Fruit fly (Drosophila melanogaster) whole organism, prepupa: ENCODE data around the gene Exo84.
A peak's percentile ranks its signal among the peaks of the same experiment; 100 is the strongest.

Source experiments
- Blimp-1 ChIP-seq: fragments of 200-800 bp; sonication (Bioruptor generic); optimal IDR thresholded peaks from 3 replicates; lab custom pipeline; 2017; ENCODE audit warnings: missing biosample characterization, missing genetic modification characterization, mild to moderate bottlenecking, moderate library complexity, missing genetic modification reagents
- CG11294 ChIP-seq: fragments of 200-800 bp; sonication (Bioruptor generic); IDR thresholded peaks from 2 replicates; pipeline ENCODE4 v1.3.6; 2022; ENCODE audit warnings: missing biosample characterization, missing genetic modification characterization
- CG11762 ChIP-seq: fragments of 200-800 bp; sonication (Bioruptor generic); optimal IDR thresholded peaks from 3 replicates; lab custom pipeline; 2016; ENCODE audit warnings: missing biosample characterization, missing genetic modification characterization; ENCODE audit not compliant: insufficient read depth
- CG11902 ChIP-seq: fragments of 200-800 bp; sonication (Bioruptor generic); optimal IDR thresholded peaks from 3 replicates; lab custom pipeline; 2016; ENCODE audit warnings: missing biosample characterization, missing genetic modification characterization
- CG1621 ChIP-seq: fragments of 200-800 bp; sonication (Bioruptor generic); optimal IDR thresholded peaks from 3 replicates; lab custom pipeline; 2018; ENCODE audit warnings: missing biosample characterization, mild to moderate bottlenecking, missing genetic modification characterization
- CG16779 ChIP-seq: fragments of 200-800 bp; sonication (Bioruptor generic); optimal IDR thresholded peaks from 3 replicates; lab custom pipeline; 2017; ENCODE audit warnings: missing biosample characterization, mild to moderate bottlenecking, missing genetic modification characterization
- CG3032 ChIP-seq: fragments of 200-800 bp; optimal IDR thresholded peaks from 2 replicates; lab custom pipeline; 2019; ENCODE audit warnings: missing biosample characterization, mild to moderate bottlenecking, missing genetic modification characterization, moderate library complexity
- CG32006 ChIP-seq: fragments of 200-800 bp; sonication (Bioruptor generic); optimal IDR thresholded peaks from 3 replicates; lab custom pipeline; 2017; ENCODE audit warnings: missing biosample characterization, mild to moderate bottlenecking, missing genetic modification characterization
- CG34406 ChIP-seq: fragments of 200-800 bp; sonication (Bioruptor generic); optimal IDR thresholded peaks from 3 replicates; lab custom pipeline; 2016; ENCODE audit warnings: missing biosample characterization, missing genetic modification characterization
- CG3919 ChIP-seq: fragments of 200-800 bp; sonication (Bioruptor generic); optimal IDR thresholded peaks from 3 replicates; lab custom pipeline; 2016; ENCODE audit warnings: missing biosample characterization, missing genetic modification characterization
- CG4318 ChIP-seq: fragments of 200-800 bp; sonication (Bioruptor generic); optimal IDR thresholded peaks from 3 replicates; lab custom pipeline; 2017; ENCODE audit warnings: missing biosample characterization, mild to moderate bottlenecking, missing genetic modification characterization
- CG6163 ChIP-seq: fragments of 200-800 bp; sonication (Bioruptor generic); IDR thresholded peaks from 3 replicates; pipeline ENCODE4 v1.3.6; 2022; ENCODE audit warnings: missing biosample characterization, missing genetic modification characterization
- CG6276 ChIP-seq: fragments of 200-800 bp; sonication (Bioruptor generic); optimal IDR thresholded peaks from 2 replicates; lab custom pipeline; 2017; ENCODE audit warnings: missing biosample characterization, mild to moderate bottlenecking, missing genetic modification characterization
- CG6808 ChIP-seq: fragments of 200-800 bp; sonication (Bioruptor generic); optimal IDR thresholded peaks from 3 replicates; lab custom pipeline; 2017; ENCODE audit warnings: missing biosample characterization, missing genetic modification characterization, mild to moderate bottlenecking, moderate library complexity, missing genetic modification reagents
- CG7368 ChIP-seq: fragments of 200-800 bp; sonication (Bioruptor generic); optimal IDR thresholded peaks from 3 replicates; lab custom pipeline; 2016; ENCODE audit warnings: missing biosample characterization, missing genetic modification characterization
- CG8119 ChIP-seq: fragments of 200-800 bp; sonication (Bioruptor generic); IDR thresholded peaks from 3 replicates; pipeline ENCODE4 v1.3.6; 2022; ENCODE audit warnings: missing biosample characterization, missing genetic modification characterization
- CG8319 ChIP-seq: fragments of 200-800 bp; sonication (Bioruptor generic); optimal IDR thresholded peaks from 3 replicates; lab custom pipeline; 2016; ENCODE audit warnings: missing biosample characterization, missing genetic modification characterization
- CG8632 ChIP-seq: fragments of 200-800 bp; sonication (Bioruptor generic); optimal IDR thresholded peaks from 3 replicates; lab custom pipeline; 2016; ENCODE audit warnings: missing biosample characterization, missing genetic modification characterization
- CG9139 ChIP-seq: fragments of 200-800 bp; sonication (Bioruptor generic); optimal IDR thresholded peaks from 3 replicates; lab custom pipeline; 2017; ENCODE audit warnings: missing biosample characterization, mild to moderate bottlenecking, missing genetic modification characterization
- Eip75B ChIP-seq: fragments of 200-800 bp; sonication (Bioruptor generic); optimal IDR thresholded peaks from 3 replicates; lab custom pipeline; 2016; ENCODE audit warnings: missing biosample characterization, missing genetic modification characterization
- Eip78C ChIP-seq: fragments of 200-800 bp; sonication (Bioruptor generic); peaks from one replicate; lab custom pipeline; 2016; ENCODE audit warnings: missing biosample characterization, missing genetic modification characterization
- Ets21C ChIP-seq: fragments of 200-800 bp; sonication (Bioruptor generic); optimal IDR thresholded peaks from 3 replicates; lab custom pipeline; 2016; ENCODE audit warnings: missing biosample characterization, missing genetic modification characterization
- Ets96B ChIP-seq: fragments of 200-800 bp; optimal IDR thresholded peaks from 2 replicates; lab custom pipeline; 2019; ENCODE audit warnings: missing biosample characterization, mild to moderate bottlenecking, missing genetic modification characterization, moderate library complexity
- Gug ChIP-seq: fragments of 200-800 bp; sonication (Bioruptor generic); IDR thresholded peaks from 2 replicates; pipeline ENCODE4 v1.3.6; 2022; ENCODE audit warnings: missing biosample characterization, missing genetic modification characterization
- Hr38 ChIP-seq: sonication (Bioruptor generic); optimal IDR thresholded peaks from 2 replicates; lab custom pipeline; 2016; ENCODE audit warnings: missing biosample characterization, missing genetic modification characterization
- Hr39 ChIP-seq: fragments of 200-800 bp; sonication (Bioruptor generic); optimal IDR thresholded peaks from 2 replicates; lab custom pipeline; 2016; ENCODE audit warnings: missing biosample characterization, missing genetic modification characterization
- Lpt ChIP-seq: fragments of 200-800 bp; sonication (Bioruptor generic); optimal IDR thresholded peaks from 3 replicates; lab custom pipeline; 2016; ENCODE audit warnings: missing biosample characterization, missing genetic modification characterization
- Met ChIP-seq: fragments of 200-800 bp; sonication (Bioruptor generic); optimal IDR thresholded peaks from 3 replicates; lab custom pipeline; 2016; ENCODE audit warnings: missing biosample characterization, missing genetic modification characterization
- Sox102F ChIP-seq: fragments of 200-800 bp; sonication (Bioruptor generic); optimal IDR thresholded peaks from 2 replicates; lab custom pipeline; 2016; ENCODE audit warnings: missing biosample characterization, mild to moderate bottlenecking, missing genetic modification characterization
- Sox15 ChIP-seq: fragments of 200-800 bp; sonication (Bioruptor generic); optimal IDR thresholded peaks from 3 replicates; lab custom pipeline; 2016; ENCODE audit warnings: missing biosample characterization, missing genetic modification characterization
- achi ChIP-seq: fragments of 200-800 bp; sonication (Bioruptor generic); optimal IDR thresholded peaks from 3 replicates; lab custom pipeline; 2016; ENCODE audit warnings: missing biosample characterization, missing genetic modification characterization
- acj6 ChIP-seq: fragments of 200-800 bp; sonication (Bioruptor generic); optimal IDR thresholded peaks from 3 replicates; lab custom pipeline; 2016; ENCODE audit warnings: missing biosample characterization, missing genetic modification characterization
- cyc ChIP-seq: fragments of 200-800 bp; sonication (Bioruptor generic); optimal IDR thresholded peaks from 3 replicates; lab custom pipeline; 2016; ENCODE audit warnings: missing biosample characterization, missing genetic modification characterization
- dac ChIP-seq: fragments of 200-800 bp; sonication (Bioruptor generic); optimal IDR thresholded peaks from 2 replicates; lab custom pipeline; 2017; ENCODE audit warnings: missing biosample characterization, mild to moderate bottlenecking, missing genetic modification characterization
- dsx ChIP-seq: fragments of 200-800 bp; optimal IDR thresholded peaks from 3 replicates; lab custom pipeline; 2019; ENCODE audit warnings: missing biosample characterization, mild to moderate bottlenecking, missing genetic modification characterization, moderate library complexity; ENCODE audit not compliant: poor library complexity, severe bottlenecking
- eg ChIP-seq: fragments of 200-800 bp; sonication (Bioruptor generic); IDR thresholded peaks from 3 replicates; pipeline ENCODE4 v1.3.6; 2022; ENCODE audit warnings: missing biosample characterization, missing genetic modification characterization
- esn ChIP-seq: fragments of 200-800 bp; sonication (Bioruptor generic); optimal IDR thresholded peaks from 2 replicates; lab custom pipeline; 2016; ENCODE audit warnings: missing biosample characterization, mild to moderate bottlenecking, missing genetic modification characterization, moderate library complexity
- fd59A ChIP-seq: fragments of 200-800 bp; sonication (Bioruptor generic); optimal IDR thresholded peaks from 2 replicates; lab custom pipeline; 2017; ENCODE audit warnings: missing biosample characterization, mild to moderate bottlenecking, missing genetic modification characterization, missing genetic modification reagents
- fd85E ChIP-seq: fragments of 200-800 bp; sonication (Bioruptor generic); optimal IDR thresholded peaks from 3 replicates; lab custom pipeline; 2016; ENCODE audit warnings: missing biosample characterization, missing genetic modification characterization
- fkh ChIP-seq: fragments of 200-800 bp; sonication (Bioruptor generic); optimal IDR thresholded peaks from 3 replicates; lab custom pipeline; 2017; ENCODE audit warnings: missing biosample characterization, mild to moderate bottlenecking, missing genetic modification characterization, moderate library complexity
- lz ChIP-seq: fragments of 200-800 bp; sonication (Bioruptor generic); optimal IDR thresholded peaks from 3 replicates; lab custom pipeline; 2016; ENCODE audit warnings: missing biosample characterization, missing genetic modification characterization
- net ChIP-seq: fragments of 200-800 bp; sonication (Bioruptor generic); optimal IDR thresholded peaks from 3 replicates; lab custom pipeline; 2016; ENCODE audit warnings: missing biosample characterization, missing genetic modification characterization
- pdm3 ChIP-seq: fragments of 200-800 bp; sonication (Bioruptor generic); optimal IDR thresholded peaks from 3 replicates; lab custom pipeline; 2016; ENCODE audit warnings: missing biosample characterization, missing genetic modification characterization
- salr ChIP-seq, 2 experiments: fragments of 200-800 bp; sonication (Bioruptor generic); optimal IDR thresholded peaks; 3 replicates each; lab custom pipeline; 2016 to 2018; ENCODE audit warnings: missing biosample characterization in 2 of 2, missing genetic modification characterization in 2 of 2, mild to moderate bottlenecking in 1 of 2
- ss ChIP-seq, 2 experiments: fragments of 200-800 bp; sonication (Bioruptor generic); optimal IDR thresholded peaks; 2 replicates in 1 of 2; 3 replicates in 1 of 2; lab custom pipeline; 2017 to 2018; ENCODE audit warnings: mild to moderate bottlenecking in 2 of 2, missing biosample characterization in 2 of 2, missing genetic modification characterization in 2 of 2, moderate library complexity in 1 of 2
- topi ChIP-seq: fragments of 200-800 bp; sonication (Bioruptor generic); optimal IDR thresholded peaks from 3 replicates; lab custom pipeline; 2016; ENCODE audit warnings: missing biosample characterization, missing genetic modification characterization
- vri ChIP-seq: fragments of 200-800 bp; sonication (Bioruptor generic); optimal IDR thresholded peaks from 3 replicates; lab custom pipeline; 2016; ENCODE audit warnings: missing biosample characterization, mild to moderate bottlenecking, missing genetic modification characterization

The Exo84 gene

DNA sequence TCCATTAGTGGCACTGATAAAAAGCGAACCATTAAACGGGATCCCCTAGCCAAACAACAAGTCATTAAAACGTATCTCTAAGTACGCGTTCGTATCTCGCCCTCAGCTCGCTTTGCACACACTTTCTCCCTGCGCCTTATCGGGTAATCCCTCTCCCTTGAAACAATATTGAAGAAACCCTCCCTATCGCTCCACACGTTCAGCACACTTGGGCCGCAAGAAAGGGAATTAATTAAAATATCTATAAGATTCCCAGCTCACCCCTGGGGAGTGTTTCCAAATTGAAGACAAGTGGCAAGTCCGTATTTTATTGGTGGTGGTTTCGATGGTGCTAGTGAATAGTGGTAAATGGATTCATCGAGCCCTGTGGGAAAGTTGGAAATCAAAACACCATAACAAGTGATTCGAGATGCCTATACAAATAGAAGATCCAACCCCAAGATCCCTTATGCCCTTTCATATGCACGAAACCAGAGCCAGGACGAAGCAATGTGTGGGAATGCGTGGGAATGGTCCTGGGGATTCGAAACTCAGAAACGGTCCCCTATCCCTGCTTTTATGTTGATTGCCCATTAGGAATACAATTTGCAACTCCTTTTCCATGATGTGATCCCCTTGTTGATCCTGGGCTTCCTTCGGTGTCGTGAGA, 42.2 kb downstream of the Exo84 start:
- TF ChIP-seq Sox102F (GFP tag; lab: Kevin White, UChicago) = no peak
- TF ChIP-seq lz (GFP tag; lab: Kevin White, UChicago) = no peak
- TF ChIP-seq Eip78C (GFP tag; lab: Kevin White, UChicago) = peak; percentile 36
- TF ChIP-seq, all 60 proteins: peak for 1

DNA sequence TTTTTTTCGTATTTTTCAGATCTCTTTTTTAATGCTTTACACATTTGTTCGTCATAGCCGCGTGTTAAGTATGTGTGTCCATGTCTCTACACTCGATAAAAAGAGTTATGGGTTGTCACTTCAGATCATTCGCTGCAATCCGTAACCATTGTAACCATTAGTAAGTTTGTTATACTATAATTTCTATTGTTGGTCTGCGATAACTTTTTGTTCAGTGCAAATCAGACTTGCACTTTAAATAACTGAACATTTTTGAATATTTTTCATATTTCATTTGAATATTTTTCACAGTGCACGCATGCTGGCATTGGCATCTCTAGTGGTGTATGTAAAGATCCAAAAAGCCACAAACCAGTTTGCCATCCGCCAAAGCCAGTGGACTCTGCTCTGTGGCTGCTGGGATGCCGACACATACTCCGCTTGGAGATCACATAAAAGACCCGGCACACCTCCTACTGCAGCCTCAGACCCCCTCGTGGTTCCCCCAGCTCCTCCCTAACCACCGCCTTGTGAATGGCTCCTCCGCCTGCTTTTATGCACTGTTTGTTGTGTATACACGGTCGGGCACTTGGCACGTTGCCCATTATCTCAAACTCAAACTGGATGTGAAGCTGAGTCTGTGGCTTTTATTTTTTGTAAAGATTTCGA, 43.0 kb downstream of the Exo84 start:
- TF ChIP-seq vri (GFP tag; lab: Kevin White, UChicago) = peak; percentile 97
- TF ChIP-seq ss (GFP tag; optimal IDR thresholded peaks at IDR 0.05; lab: Kevin White, UChicago) = peak; percentile 94 to 98
- no peak for TF ChIP-seq fkh
- TF ChIP-seq CG8319 (GFP tag; lab: Kevin White, UChicago) = peak; percentile 92
- TF ChIP-seq CG1621 (tag; lab: Kevin White, UChicago) = peak; percentile 96
- TF ChIP-seq eg (GFP tag; lab: Robert Waterston, UW) = peak; percentile 91; the same call in 2 of the 3 replicates
- peak; percentile 96 to 97 for TF ChIP-seq salr (GFP tag; optimal IDR thresholded peaks at IDR 0.05; lab: Kevin White, UChicago)
- peak; percentile 81 for TF ChIP-seq CG11294 (GFP tag; lab: Robert Waterston, UW)
- TF ChIP-seq Hr39 = peak; percentile 98
- TF ChIP-seq dac (GFP tag; lab: Kevin White, UChicago) = peak; percentile 91
- peak; percentile 97 for TF ChIP-seq CG8119 (GFP tag; lab: Robert Waterston, UW)
- TF ChIP-seq CG6808 (GFP tag; lab: Kevin White, UChicago) = peak; percentile 97
- TF ChIP-seq Hr38 = no peak
- peak; percentile 95 for TF ChIP-seq CG7368 (GFP tag; lab: Kevin White, UChicago)
- peak; percentile 97 for TF ChIP-seq CG8632 (GFP tag; lab: Kevin White, UChicago)
- TF ChIP-seq CG6163 (GFP tag; lab: Robert Waterston, UW) = peak; percentile 95
- peak; percentile 98 for TF ChIP-seq esn (GFP tag; lab: Kevin White, UChicago)
- TF ChIP-seq cyc (GFP tag; lab: Kevin White, UChicago) = peak; percentile 97
- TF ChIP-seq CG4318 (GFP tag; lab: Kevin White, UChicago) = peak; percentile 93
- TF ChIP-seq net (GFP tag; lab: Kevin White, UChicago) = peak; percentile 96
- peak; percentile 96 for TF ChIP-seq CG11762 (GFP tag; lab: Kevin White, UChicago)
- peak; percentile 93 for TF ChIP-seq CG6276 (GFP tag; lab: Kevin White, UChicago)
- TF ChIP-seq Eip75B (GFP tag; lab: Kevin White, UChicago) = peak; percentile 98
- peak; percentile 95 for TF ChIP-seq CG9139 (GFP tag; lab: Kevin White, UChicago)
- TF ChIP-seq Ets96B (tag; lab: Kevin White, UChicago) = peak; percentile 99
- peak; percentile 98 for TF ChIP-seq fd59A
- TF ChIP-seq Sox102F (GFP tag; lab: Kevin White, UChicago) = peak; percentile 98
- TF ChIP-seq Met = peak; percentile 99
- peak; percentile 97 for TF ChIP-seq lz (GFP tag; lab: Kevin White, UChicago)
- peak; percentile 98 for TF ChIP-seq CG3032
- peak; percentile 88 for TF ChIP-seq fd85E (GFP tag; lab: Kevin White, UChicago)
- TF ChIP-seq Gug (GFP tag; lab: Robert Waterston, UW) = peak; percentile 92
- TF ChIP-seq CG11902 = peak; percentile 96
- TF ChIP-seq CG34406 (GFP tag; lab: Kevin White, UChicago) = peak; percentile 97
- peak; percentile 93 for TF ChIP-seq Sox15
- TF ChIP-seq CG32006 (GFP tag; lab: Kevin White, UChicago) = peak; percentile 97
- peak; percentile 99 for TF ChIP-seq CG3919 (GFP tag; lab: Kevin White, UChicago)
- TF ChIP-seq acj6 (GFP tag; lab: Kevin White, UChicago) = peak; percentile 98
- TF ChIP-seq achi (GFP tag; lab: Kevin White, UChicago) = peak; percentile 97
- TF ChIP-seq dsx (GFP tag; lab: Kevin White, UChicago) = peak; percentile 97
- peak; percentile 84 for TF ChIP-seq Blimp-1 (GFP tag; lab: Kevin White, UChicago)
- peak; percentile 95 for TF ChIP-seq Lpt (GFP tag; lab: Kevin White, UChicago)
- TF ChIP-seq topi (GFP tag; lab: Kevin White, UChicago) = peak; percentile 98
- peak; percentile 95 for TF ChIP-seq Ets21C (GFP tag; lab: Kevin White, UChicago)
- peak; percentile 93 for TF ChIP-seq CG16779 (tag; lab: Kevin White, UChicago)
- TF ChIP-seq pdm3 = peak; percentile 98
